Worm (Caenorhabditis elegans): ENCODE data around the gene Y110A2AL.7.

DNA sequence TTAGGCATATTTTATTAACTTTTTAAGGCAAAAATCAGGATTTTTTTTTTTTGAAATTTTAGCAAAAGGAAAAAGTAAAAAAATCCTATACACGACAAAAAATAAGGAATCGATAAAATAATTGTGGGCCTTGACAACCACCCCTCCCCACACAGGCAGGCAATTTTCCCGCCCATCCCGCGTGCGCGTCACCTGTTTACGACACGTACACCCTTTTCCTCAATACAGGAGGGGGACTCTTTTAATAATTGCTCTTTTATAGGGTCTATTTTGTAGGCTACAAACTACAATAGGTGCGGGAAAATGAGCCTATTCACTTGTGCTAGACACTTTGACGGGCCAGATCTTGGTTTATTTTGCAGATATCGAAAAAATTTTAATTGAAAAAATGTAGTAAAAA is 10.4 kb downstream of the Y110A2AL.7 start:
- TF ChIP-seq him-1 (tag; optimal IDR thresholded peaks at IDR 0.05) (no peak), W03F9.2 (tag; optimal IDR thresholded peaks at IDR 0.05) (no peak), dao-5 (tag; optimal IDR thresholded peaks at IDR 0.05) (no peak)
